In genomic region chrV:9146849-9147557, ce11 we compare ENCODE assay signal across 2 worm cellular contexts.
TF ChIP-seq lines count a peak whose summit lies in the region.

TSS of gene spl-2 (minus strand) at chrV:9146899.

TF ChIP-seq in whole organism, L1 larva, 84 proteins besides CTCF, POLR2A, EP300 and RAD21 (continued from another document):
- TF ChIP-seq nhr-47 (tag; optimal IDR thresholded peaks at IDR 0.05; lab: Kevin White, UChicago) (no peak), zip-4 (GFP tag; optimal IDR thresholded peaks at IDR 0.05; lab: Kevin White, UChicago) (no peak), nhr-85 (tag; lab: Kevin White, UChicago) (peak; percentile 98), ceh-88 (GFP tag; IDR thresholded peaks at IDR 0.05; lab: Robert Waterston, UW) (no peak), ets-5 (GFP tag; IDR thresholded peaks at IDR 0.05; lab: Robert Waterston, UW) (no peak), lin-14 (GFP tag; optimal IDR thresholded peaks at IDR 0.05; lab: Kevin White, UChicago) (peak; percentile 83), grh-1 (GFP tag; IDR thresholded peaks at IDR 0.05; lab: Robert Waterston, UW) (0 out of 2 replicates have a peak, but pooled peaks have one; percentile 40), mep-1 (tag; optimal IDR thresholded peaks at IDR 0.05; lab: Kevin White, UChicago) (peak; percentile 27), lin-15B (tag; optimal IDR thresholded peaks at IDR 0.05; lab: Kevin White, UChicago) (no peak), elt-2 (tag; optimal IDR thresholded peaks at IDR 0.05; lab: Kevin White, UChicago) (peak; percentile 21), snu-23 (GFP tag; optimal IDR thresholded peaks at IDR 0.05; lab: Kevin White, UChicago) (peak; percentile 35), snpc-4 (tag; optimal IDR thresholded peaks at IDR 0.05; lab: Kevin White, UChicago) (no peak)

TF ChIP-seq in whole organism, L2 larva, 48 proteins besides CTCF, POLR2A, EP300 and RAD21 (continued from another document):
- TF ChIP-seq ama-1 (optimal IDR thresholded peaks at IDR 0.05; lab: Kevin White, UChicago), result no peak
- peak; percentile 47 for TF ChIP-seq nhr-25 (tag; optimal IDR thresholded peaks at IDR 0.05; lab: Kevin White, UChicago)
- no peak for TF ChIP-seq egl-27 (tag; optimal IDR thresholded peaks at IDR 0.05; lab: Kevin White, UChicago)
- TF ChIP-seq mbf-1 (tag; optimal IDR thresholded peaks at IDR 0.05; lab: Kevin White, UChicago), result no peak
- no peak for TF ChIP-seq nhr-23 (tag; optimal IDR thresholded peaks at IDR 0.05; lab: Kevin White, UChicago)
- no peak for TF ChIP-seq peb-1 (tag; optimal IDR thresholded peaks at IDR 0.05; lab: Kevin White, UChicago)
- no peak for TF ChIP-seq ztf-11 (tag; optimal IDR thresholded peaks at IDR 0.05; lab: Kevin White, UChicago)
- peak; percentile 23 for TF ChIP-seq nhr-129 (tag; optimal IDR thresholded peaks at IDR 0.05; lab: Kevin White, UChicago)
- TF ChIP-seq sma-9 (GFP tag; optimal IDR thresholded peaks at IDR 0.05; lab: Kevin White, UChicago), result peak; percentile 35
- no peak for TF ChIP-seq sma-9 (tag; optimal IDR thresholded peaks at IDR 0.05; lab: Kevin White, UChicago)
- no peak for TF ChIP-seq nhr-77 (tag; optimal IDR thresholded peaks at IDR 0.05; lab: Kevin White, UChicago)
- no peak for TF ChIP-seq blmp-1 (tag; optimal IDR thresholded peaks at IDR 0.05; lab: Kevin White, UChicago; ENCODE audit: insufficient read depth)
- TF ChIP-seq crh-2 (tag; optimal IDR thresholded peaks at IDR 0.05; lab: Kevin White, UChicago), result no peak
- TF ChIP-seq aly-2 (tag; optimal IDR thresholded peaks at IDR 0.05; lab: Kevin White, UChicago), result no peak
- TF ChIP-seq gmeb-1 (tag; optimal IDR thresholded peaks at IDR 0.05; lab: Kevin White, UChicago), result no peak
- TF ChIP-seq nhr-21 (tag; optimal IDR thresholded peaks at IDR 0.05; lab: Kevin White, UChicago), result peak; percentile 50
- TF ChIP-seq mab-5 (tag; optimal IDR thresholded peaks at IDR 0.05; lab: Kevin White, UChicago), result no peak
- TF ChIP-seq sma-3 (GFP tag; optimal IDR thresholded peaks at IDR 0.05; lab: Kevin White, UChicago), result peak; percentile 29
- no peak for TF ChIP-seq skn-1 (tag; optimal IDR thresholded peaks at IDR 0.05; lab: Kevin White, UChicago)
